Fruit fly (Drosophila melanogaster): ENCODE results near the gene ranshi.

- TF ChIP-seq cnc (optimal IDR thresholded peaks at IDR 0.05) (no peak), toe (GFP tag; optimal IDR thresholded peaks at IDR 0.05) (no peak), CG12768 (GFP tag; optimal IDR thresholded peaks at IDR 0.05) (no peak), CG14711 (tag; optimal IDR thresholded peaks at IDR 0.05) (no peak)
Measured at dm6 chr3R:8740118-8740517, 10.6 kb upstream of the ranshi start.

Data from whole organism, adult.